Worm (Caenorhabditis elegans) whole organism, L1 larva: Measurements from ENCODE around the gene skr-12.

Experiments used
- C16A3.4 ChIP-seq: fragments of 150-350 bp; optimal IDR thresholded peaks from 2 replicates; lab custom pipeline; 2014; ENCODE audit warnings: missing biosample characterization, missing genetic modification characterization
- C34B4.2 ChIP-seq: sonication (generic microtip); optimal IDR thresholded peaks from 2 replicates; lab custom pipeline; 2017; ENCODE audit warnings: mild to moderate bottlenecking, missing genetic modification characterization, missing compliant biosample characterization
- Y116A8C.19 ChIP-seq: sonication (generic microtip); optimal IDR thresholded peaks from 2 replicates; lab custom pipeline; 2016; ENCODE audit warnings: missing compliant biosample characterization, missing genetic modification characterization, borderline replicate concordance
- alr-1 ChIP-seq: fragments of 200-800 bp; sonication (Bioruptor generic); optimal IDR thresholded peaks from 2 replicates; lab custom pipeline; 2018; ENCODE audit warnings: borderline replicate concordance, mild to moderate bottlenecking, missing genetic modification characterization, missing compliant biosample characterization
- ama-1 ChIP-seq: fragments of 150-350 bp; optimal IDR thresholded peaks from 2 replicates; lab custom pipeline; 2014
- ceh-63 ChIP-seq: fragments of 200-800 bp; sonication (Bioruptor generic); optimal IDR thresholded peaks from 2 replicates; lab custom pipeline; 2018; ENCODE audit warnings: mild to moderate bottlenecking, missing genetic modification characterization, missing compliant biosample characterization
- ceh-8 ChIP-seq: fragments of 200-800 bp; sonication (Bioruptor generic); optimal IDR thresholded peaks from 2 replicates; lab custom pipeline; 2018; ENCODE audit warnings: mild to moderate bottlenecking, missing genetic modification characterization, moderate library complexity, missing compliant biosample characterization
- ceh-90 ChIP-seq: sonication (generic microtip); optimal IDR thresholded peaks from 2 replicates; lab custom pipeline; 2016; ENCODE audit warnings: missing genetic modification characterization, missing compliant biosample characterization
- dsc-1 ChIP-seq: sonication (generic microtip); optimal IDR thresholded peaks from 2 replicates; lab custom pipeline; 2016; ENCODE audit warnings: mild to moderate bottlenecking, missing genetic modification characterization, missing compliant biosample characterization
- efl-3 ChIP-seq: fragments of 200-800 bp; sonication (Bioruptor generic); optimal IDR thresholded peaks from 2 replicates; lab custom pipeline; 2018; ENCODE audit warnings: mild to moderate bottlenecking, missing genetic modification characterization, missing compliant biosample characterization
- egl-13 ChIP-seq: sonication (generic microtip); optimal IDR thresholded peaks from 2 replicates; lab custom pipeline; 2016; ENCODE audit warnings: missing genotype, missing genetic modification reagents, missing genetic modification characterization, missing compliant biosample characterization
- egl-27 ChIP-seq, 2 experiments: fragments of 150-350 bp in 1 of 2; sonication (generic microtip); optimal IDR thresholded peaks; 3 replicates each; lab custom pipeline; 2017 to 2018; ENCODE audit warnings: missing biosample characterization in 2 of 2, missing genetic modification characterization in 2 of 2, missing genetic modification reagents in 2 of 2
- elt-3 ChIP-seq, 6 experiments: fragments of 150-350 bp in 1 of 6; sonication (generic microtip); optimal IDR thresholded peaks; 2 replicates each; lab custom pipeline; 2017 to 2018; ENCODE audit warnings: missing biosample characterization in 6 of 6, missing genetic modification characterization in 6 of 6, inconsistent platforms in 1 of 6
- fkh-10 ChIP-seq: sonication (generic microtip); optimal IDR thresholded peaks from 2 replicates; lab custom pipeline; 2017; ENCODE audit warnings: missing biosample characterization, missing genetic modification reagents, missing genetic modification characterization
- grh-1 ChIP-seq: fragments of 200-800 bp; sonication (Bioruptor generic); IDR thresholded peaks from 2 replicates; pipeline ENCODE4 v1.3.6; 2022; ENCODE audit warnings: missing genetic modification reagents, missing genetic modification characterization, missing compliant biosample characterization
- isw-1 ChIP-seq: fragments of 200-800 bp; sonication (Bioruptor generic); IDR thresholded peaks from 2 replicates; pipeline ENCODE4 v1.3.6; 2022; ENCODE audit warnings: missing genetic modification characterization, missing compliant biosample characterization
- jun-1 ChIP-seq: fragments of 150-350 bp; optimal IDR thresholded peaks from 2 replicates; lab custom pipeline; 2014; ENCODE audit warnings: missing biosample characterization, missing genetic modification reagents, missing genetic modification characterization
- lin-14 ChIP-seq: fragments of 200-800 bp; sonication (Bioruptor generic); optimal IDR thresholded peaks from 2 replicates; lab custom pipeline; 2018; ENCODE audit warnings: mild to moderate bottlenecking, missing genetic modification characterization, moderate library complexity, missing compliant biosample characterization
- lin-15B ChIP-seq: fragments of 150-350 bp; sonication (generic microtip); optimal IDR thresholded peaks from 3 replicates; lab custom pipeline; 2014; ENCODE audit warnings: missing biosample characterization, missing genetic modification characterization
- lin-35 ChIP-seq, 2 experiments: fragments of 150-350 bp; optimal IDR thresholded peaks; 2 replicates each; lab custom pipeline; 2014; ENCODE audit warnings: missing biosample characterization in 2 of 2, missing genetic modification characterization in 2 of 2, missing genetic modification reagents in 2 of 2
- lir-3 ChIP-seq: sonication (generic microtip); optimal IDR thresholded peaks from 2 replicates; lab custom pipeline; 2016; ENCODE audit warnings: mild to moderate bottlenecking, missing genetic modification characterization, moderate library complexity, missing compliant biosample characterization; ENCODE audit not compliant: poor library complexity
- lsy-2 ChIP-seq, 2 experiments: fragments of 150-350 bp; optimal IDR thresholded peaks; 2 replicates each; lab custom pipeline; 2014; ENCODE audit warnings: missing biosample characterization in 2 of 2, missing genetic modification characterization in 2 of 2
- mdl-1 ChIP-seq, 2 experiments: fragments of 150-350 bp; optimal IDR thresholded peaks; 2 replicates each; lab custom pipeline; 2014 to 2017; ENCODE audit warnings: missing biosample characterization in 2 of 2, missing genetic modification characterization in 2 of 2, inconsistent platforms in 1 of 2
- mef-2 ChIP-seq: fragments of 150-350 bp; optimal IDR thresholded peaks from 2 replicates; lab custom pipeline; 2014; ENCODE audit warnings: missing biosample characterization, missing genetic modification characterization
- nhr-12 ChIP-seq: sonication (generic microtip); optimal IDR thresholded peaks from 2 replicates; lab custom pipeline; 2017; ENCODE audit warnings: missing biosample characterization, missing genetic modification characterization
- nhr-19 ChIP-seq: fragments of 200-800 bp; sonication (Bioruptor generic); conservative IDR thresholded peaks from 2 replicates; pipeline ENCODE4 v1.3.6; 2022; ENCODE audit warnings: missing genetic modification characterization, missing compliant biosample characterization
- nhr-71 ChIP-seq: sonication (generic microtip); optimal IDR thresholded peaks from 2 replicates; lab custom pipeline; 2016; ENCODE audit warnings: mild to moderate bottlenecking, missing genetic modification characterization, moderate library complexity, missing compliant biosample characterization
- nhr-77 ChIP-seq: fragments of 150-350 bp; optimal IDR thresholded peaks from 2 replicates; lab custom pipeline; 2014; ENCODE audit warnings: missing biosample characterization, missing genetic modification characterization
- nhr-90 ChIP-seq: sonication (generic microtip); optimal IDR thresholded peaks from 2 replicates; lab custom pipeline; 2016; ENCODE audit warnings: mild to moderate bottlenecking, missing genetic modification characterization, missing compliant biosample characterization; ENCODE audit not compliant: poor library complexity
- pag-3 ChIP-seq: sonication (generic microtip); optimal IDR thresholded peaks from 2 replicates; lab custom pipeline; 2017; ENCODE audit warnings: missing genetic modification characterization, mild to moderate bottlenecking, missing compliant biosample characterization, antibody characterized with exemption, borderline replicate concordance; ENCODE audit not compliant: insufficient read depth
- rnt-1 ChIP-seq: sonication (generic microtip); optimal IDR thresholded peaks from 2 replicates; lab custom pipeline; 2016; ENCODE audit warnings: mild to moderate bottlenecking, missing genetic modification characterization, moderate library complexity, missing compliant biosample characterization
- skn-1 ChIP-seq: fragments of 150-350 bp; optimal IDR thresholded peaks from 2 replicates; lab custom pipeline; 2014; ENCODE audit warnings: missing biosample characterization, missing genetic modification characterization
- snu-23 ChIP-seq: sonication (generic microtip); optimal IDR thresholded peaks from 2 replicates; lab custom pipeline; 2016; ENCODE audit warnings: missing genetic modification characterization, missing compliant biosample characterization
- sox-4 ChIP-seq: sonication (generic microtip); optimal IDR thresholded peaks from 2 replicates; lab custom pipeline; 2016; ENCODE audit warnings: missing genetic modification characterization, missing compliant biosample characterization
- sptf-1 ChIP-seq: fragments of 150-350 bp; optimal IDR thresholded peaks from 2 replicates; lab custom pipeline; 2014; ENCODE audit warnings: missing biosample characterization, missing genetic modification characterization
- tbx-2 ChIP-seq: sonication (generic microtip); optimal IDR thresholded peaks from 2 replicates; lab custom pipeline; 2016; ENCODE audit warnings: missing genetic modification characterization, missing compliant biosample characterization
- tlp-1 ChIP-seq: fragments of 150-350 bp; optimal IDR thresholded peaks from 2 replicates; lab custom pipeline; 2014; ENCODE audit warnings: missing biosample characterization, missing genetic modification characterization
- unc-130 ChIP-seq: fragments of 150-350 bp; optimal IDR thresholded peaks from 2 replicates; lab custom pipeline; 2017; ENCODE audit warnings: missing biosample characterization, missing genetic modification characterization, inconsistent platforms
- unc-86 ChIP-seq: sonication (generic microtip); optimal IDR thresholded peaks from 2 replicates; lab custom pipeline; 2016; ENCODE audit warnings: missing genetic modification characterization, missing compliant biosample characterization
- unc-98 ChIP-seq: fragments of 200-800 bp; sonication (Bioruptor generic); IDR thresholded peaks from 2 replicates; pipeline ENCODE4 v1.3.6; 2022; ENCODE audit warnings: missing genetic modification characterization, missing compliant biosample characterization
- xbp-1 ChIP-seq: sonication (generic microtip); optimal IDR thresholded peaks from 2 replicates; lab custom pipeline; 2016; ENCODE audit warnings: missing genetic modification characterization, missing compliant biosample characterization

Gene skr-12

DNA sequence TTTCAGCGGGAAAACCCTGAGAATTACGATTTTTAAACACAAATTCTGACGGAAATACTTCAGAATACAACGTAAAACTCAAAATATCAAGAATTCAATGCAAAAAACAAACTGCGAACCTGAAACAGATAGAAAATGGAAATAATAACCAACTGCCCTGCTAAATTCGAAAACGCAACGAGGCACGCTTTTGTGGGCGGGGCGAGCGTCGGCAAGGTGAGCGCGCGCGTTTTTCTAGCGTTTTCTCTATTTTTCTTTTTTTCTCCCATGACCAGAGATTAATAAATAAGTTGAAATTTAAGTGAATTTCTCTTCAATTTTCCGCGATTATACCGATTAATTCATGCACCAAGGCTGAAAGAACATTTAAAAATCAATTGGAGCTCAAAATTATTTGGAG is 48.5 kb upstream of the skr-12 start, which contains the start of gene uaf-2 (continued):
- no peak for TF ChIP-seq elt-3 (tag; optimal IDR thresholded peaks at IDR 0.05; lab: Kevin White, UChicago)
- peak in 1 of 2 experiments; percentile 52 for TF ChIP-seq lsy-2 (tag; optimal IDR thresholded peaks at IDR 0.05; lab: Kevin White, UChicago)
- no peak for TF ChIP-seq efl-3
- peak; percentile 17 to 51 for TF ChIP-seq lin-35 (GFP tag; optimal IDR thresholded peaks at IDR 0.05; lab: Kevin White, UChicago)
- TF ChIP-seq nhr-90: peak; percentile 5
- TF ChIP-seq nhr-19 (GFP tag; lab: Robert Waterston, UW): 0 out of 2 replicates have a peak, but pooled peaks have one; percentile 23
- no peak for TF ChIP-seq egl-27 (tag; optimal IDR thresholded peaks at IDR 0.05; lab: Kevin White, UChicago)
- TF ChIP-seq isw-1 (GFP tag; lab: Robert Waterston, UW): no peak
- TF ChIP-seq tbx-2: peak; percentile 7
- peak; percentile 51 for TF ChIP-seq snu-23 (GFP tag; lab: Kevin White, UChicago)
- no peak for TF ChIP-seq jun-1 (tag; lab: Kevin White, UChicago)
- TF ChIP-seq ama-1 (lab: Kevin White, UChicago): no peak
- peak; percentile 60 for TF ChIP-seq rnt-1 (tag; lab: Kevin White, UChicago)
- no peak for TF ChIP-seq sptf-1
- TF ChIP-seq tlp-1 (tag; lab: Kevin White, UChicago): no peak
- TF ChIP-seq unc-86 (tag; lab: Kevin White, UChicago): no peak
- no peak for TF ChIP-seq Y116A8C.19
- TF ChIP-seq fkh-10: no peak
- no peak for TF ChIP-seq alr-1
- no peak for TF ChIP-seq unc-130 (tag; lab: Kevin White, UChicago)
- TF ChIP-seq lir-3 (tag; lab: Kevin White, UChicago): no peak
- TF ChIP-seq C34B4.2 (tag; lab: Kevin White, UChicago): no peak
- peak in 1 of 2 experiments; percentile 17 for TF ChIP-seq mdl-1 (tag; optimal IDR thresholded peaks at IDR 0.05; lab: Kevin White, UChicago)
- no peak for TF ChIP-seq dsc-1 (tag; lab: Kevin White, UChicago)
- TF ChIP-seq ceh-8 (GFP tag; lab: Kevin White, UChicago): no peak
- no peak for TF ChIP-seq grh-1 (GFP tag; lab: Robert Waterston, UW)
- TF ChIP-seq mef-2 (tag; lab: Kevin White, UChicago): no peak
- TF ChIP-seq egl-13 (tag; lab: Kevin White, UChicago): no peak
- TF ChIP-seq nhr-12 (tag; lab: Kevin White, UChicago): no peak
- TF ChIP-seq unc-98 (GFP tag; lab: Robert Waterston, UW): no peak
- TF ChIP-seq ceh-63 (GFP tag; lab: Kevin White, UChicago): no peak
- TF ChIP-seq pag-3 (tag; lab: Kevin White, UChicago): no peak
- TF ChIP-seq C16A3.4: peak; percentile 33
- TF ChIP-seq xbp-1 (tag; lab: Kevin White, UChicago): peak; percentile 0
- TF ChIP-seq ceh-90 (tag; lab: Kevin White, UChicago): no peak
- peak; percentile 46 for TF ChIP-seq nhr-71 (tag; lab: Kevin White, UChicago)
- peak; percentile 10 for TF ChIP-seq skn-1 (tag; lab: Kevin White, UChicago)
- no peak for TF ChIP-seq nhr-77 (tag; lab: Kevin White, UChicago)
- TF ChIP-seq lin-15B (tag; lab: Kevin White, UChicago): peak; percentile 7
- TF ChIP-seq sox-4 (tag; lab: Kevin White, UChicago): no peak

DNA sequence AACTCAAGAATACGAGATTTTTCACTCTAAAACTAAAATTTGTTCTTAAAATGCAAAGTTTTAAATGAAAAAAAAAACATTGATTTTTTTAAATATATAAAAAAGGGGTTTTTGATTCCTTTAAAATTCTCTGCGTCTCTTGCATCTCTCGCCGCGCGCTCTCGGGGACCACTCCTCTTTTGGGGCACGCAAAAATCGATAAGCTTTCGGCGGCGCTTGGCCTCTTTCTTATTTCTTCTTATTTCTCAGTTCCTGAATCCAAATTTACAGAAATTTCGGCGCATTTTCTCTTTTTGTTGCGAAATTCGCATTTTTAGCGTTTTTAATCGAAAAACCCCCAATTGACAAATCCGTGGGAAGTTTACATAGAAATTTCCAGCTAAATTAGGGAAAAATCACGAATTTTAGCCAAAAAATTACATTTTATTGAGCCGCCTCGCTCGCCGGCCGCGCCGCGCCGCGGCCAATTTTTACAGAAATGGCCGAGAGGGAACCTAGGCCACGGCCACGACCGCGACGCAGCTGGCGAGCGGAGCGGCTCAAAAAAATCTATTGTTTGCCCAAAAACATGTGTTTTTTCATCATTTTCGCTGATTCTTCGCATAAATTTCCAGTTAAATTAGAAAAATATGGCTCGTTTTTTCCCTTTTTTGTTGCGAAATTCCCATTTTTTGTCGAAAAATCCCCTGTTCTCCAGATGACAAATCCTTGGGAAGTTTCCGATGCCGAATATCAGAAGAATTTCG is 47.9 kb upstream of the skr-12 start, which contains the start of gene itsn-1:
Gene itsn-1, plus strand, starts transcription at position 696 of the 746 bp plus-strand sequence.
- TF ChIP-seq unc-98 (GFP tag; lab: Robert Waterston, UW) (0 out of 2 replicates have a peak, but pooled peaks have one; percentile 7), mdl-1 (tag; optimal IDR thresholded peaks at IDR 0.05; lab: Kevin White, UChicago) (no peak), lin-14 (GFP tag; lab: Kevin White, UChicago) (peak; percentile 26)
